Worm (Caenorhabditis elegans) whole organism, young adult: ENCODE measurements around the gene F15G9.2.

Source experiments
- B0336.3 ChIP-seq: fragments of 200-800 bp; sonication (Bioruptor generic); IDR thresholded peaks from 2 replicates; pipeline ENCODE4 v1.3.6; 2022; ENCODE audit warnings: missing genetic modification characterization, missing compliant biosample characterization
- ZK185.1 ChIP-seq: sonication (generic microtip); optimal IDR thresholded peaks from 2 replicates; lab custom pipeline; 2016; ENCODE audit warnings: mild to moderate bottlenecking, missing genetic modification characterization, missing compliant biosample characterization; ENCODE audit not compliant: poor library complexity, severe bottlenecking
- ama-1 ChIP-seq, 3 experiments: fragments of 150-350 bp in 1 of 3; sonication (generic microtip) in 2 of 3; optimal IDR thresholded peaks; 2 replicates each; lab custom pipeline; 2014 to 2018; ENCODE audit warnings: missing biosample characterization in 2 of 3, missing genetic modification characterization in 2 of 3, missing genetic modification reagents in 2 of 3
- dpff-1 ChIP-seq: sonication (generic microtip); optimal IDR thresholded peaks from 2 replicates; lab custom pipeline; 2017; ENCODE audit warnings: mild to moderate bottlenecking, missing genetic modification characterization, missing compliant biosample characterization
- hrde-1 ChIP-seq: sonication (generic microtip); optimal IDR thresholded peaks from 2 replicates; lab custom pipeline; 2016; ENCODE audit warnings: missing genetic modification characterization, mild to moderate bottlenecking, missing compliant biosample characterization, moderate library complexity, missing genotype, missing genetic modification reagents, borderline replicate concordance
- madf-8 ChIP-seq: fragments of 200-800 bp; sonication (Bioruptor generic); conservative IDR thresholded peaks from 2 replicates; pipeline ENCODE4 v1.3.6; 2022; ENCODE audit warnings: missing genetic modification reagents, missing genetic modification characterization, missing compliant biosample characterization
- mes-4 ChIP-seq: sonication (generic microtip); optimal IDR thresholded peaks from 2 replicates; lab custom pipeline; 2016; ENCODE audit warnings: missing genotype, missing genetic modification characterization, missing compliant biosample characterization
- nhr-27 ChIP-seq: fragments of 200-800 bp; sonication (Bioruptor generic); optimal IDR thresholded peaks from 2 replicates; lab custom pipeline; 2018; ENCODE audit warnings: mild to moderate bottlenecking, missing genetic modification characterization, moderate library complexity, missing compliant biosample characterization
- nhr-80 ChIP-seq: sonication (generic microtip); optimal IDR thresholded peaks from 2 replicates; lab custom pipeline; 2016; ENCODE audit warnings: missing genetic modification characterization, missing compliant biosample characterization
- snpc-4 ChIP-seq, 5 experiments: fragments of 150-350 bp in 1 of 5; sonication (generic microtip) in 4 of 5; optimal IDR thresholded peaks; 2 replicates each; lab custom pipeline; 2014 to 2018; ENCODE audit warnings: missing genetic modification characterization in 5 of 5, missing biosample characterization in 3 of 5, antibody characterized with exemption in 2 of 5, mild to moderate bottlenecking in 2 of 5, missing compliant biosample characterization in 2 of 5, missing genotype in 2 of 5, moderate library complexity in 2 of 5, missing genetic modification reagents in 1 of 5
- ztf-6 ChIP-seq: fragments of 200-800 bp; sonication (Bioruptor generic); IDR thresholded peaks from 2 replicates; pipeline ENCODE4 v1.3.6; 2022; ENCODE audit warnings: missing genetic modification reagents, missing genetic modification characterization, missing compliant biosample characterization

ce11 chrX:9709462-9709861 lies 4.1 kb downstream of the F15G9.2 start, which contains the start of gene F15G9.6:
- no peak for TF ChIP-seq hrde-1 (tag; lab: Kevin White, UChicago)
- TF ChIP-seq nhr-80 (tag; lab: Kevin White, UChicago), result no peak
- TF ChIP-seq ZK185.1 (tag; lab: Kevin White, UChicago), result no peak
- TF ChIP-seq ama-1 (optimal IDR thresholded peaks at IDR 0.05; lab: Kevin White, UChicago), result no peak
- TF ChIP-seq ama-1 (GFP tag; optimal IDR thresholded peaks at IDR 0.05; lab: Kevin White, UChicago), result no peak
- TF ChIP-seq dpff-1 (tag; lab: Kevin White, UChicago), result no peak
- TF ChIP-seq mes-4 (tag; lab: Kevin White, UChicago), result no peak
- TF ChIP-seq madf-8 (GFP tag; lab: Robert Waterston, UW), result no peak
- TF ChIP-seq nhr-27 (tag; lab: Kevin White, UChicago), result no peak
- TF ChIP-seq snpc-4 (GFP tag; optimal IDR thresholded peaks at IDR 0.05; lab: Kevin White, UChicago), result no peak
- no peak for TF ChIP-seq snpc-4 (tag; optimal IDR thresholded peaks at IDR 0.05; lab: Kevin White, UChicago)
- no peak for TF ChIP-seq ztf-6
- no peak for TF ChIP-seq B0336.3 (GFP tag; lab: Robert Waterston, UW)
